Fruit fly (Drosophila melanogaster) whole organism, embryonic: ENCODE data around the gene CG13850.

Source experiments
- BEAF-32 ChIP-seq: fragments of 200-800 bp; sonication (Bioruptor generic); optimal IDR thresholded peaks from 3 replicates; lab custom pipeline; 2017; ENCODE audit warnings: missing biosample characterization, missing genetic modification characterization, mild to moderate bottlenecking, moderate library complexity, missing genetic modification reagents
- Bdp1 ChIP-seq: fragments of 200-800 bp; sonication (Bioruptor generic); optimal IDR thresholded peaks from 3 replicates; lab custom pipeline; 2016; ENCODE audit warnings: missing biosample characterization, missing genetic modification characterization
- Bteb2 ChIP-seq: fragments of 200-800 bp; sonication (Bioruptor generic); optimal IDR thresholded peaks from 2 replicates; lab custom pipeline; 2016; ENCODE audit warnings: missing biosample characterization, missing genetic modification characterization
- CG10274 ChIP-seq: fragments of 200-800 bp; sonication (Bioruptor generic); optimal IDR thresholded peaks from 3 replicates; lab custom pipeline; 2017; ENCODE audit warnings: missing biosample characterization, mild to moderate bottlenecking, missing genetic modification characterization
- CG11695 ChIP-seq: fragments of 200-800 bp; sonication (Bioruptor generic); IDR thresholded peaks from 3 replicates; pipeline ENCODE4 v1.3.6; 2022; ENCODE audit warnings: missing biosample characterization, missing genetic modification characterization
- CG12155 ChIP-seq: fragments of 200-800 bp; sonication (Bioruptor generic); optimal IDR thresholded peaks from 3 replicates; lab custom pipeline; 2016; ENCODE audit warnings: missing biosample characterization, missing genetic modification characterization
- CG12236 ChIP-seq: fragments of 200-800 bp; sonication (Bioruptor generic); optimal IDR thresholded peaks from 2 replicates; lab custom pipeline; 2016; ENCODE audit warnings: missing biosample characterization, missing genetic modification characterization
- CG13287 ChIP-seq: fragments of 200-800 bp; sonication (Bioruptor generic); IDR thresholded peaks from 2 replicates; pipeline ENCODE4 v1.3.6; 2022; ENCODE audit warnings: missing biosample characterization, missing genetic modification characterization; ENCODE audit not compliant: partially characterized antibody
- CG13894 ChIP-seq: fragments of 200-800 bp; sonication (Bioruptor generic); optimal IDR thresholded peaks from 3 replicates; lab custom pipeline; 2018; ENCODE audit warnings: missing biosample characterization, mild to moderate bottlenecking, missing genetic modification characterization, moderate library complexity
- CG17328 ChIP-seq: fragments of 200-800 bp; sonication (Bioruptor generic); IDR thresholded peaks from 2 replicates; pipeline ENCODE4 v1.3.6; 2022; ENCODE audit warnings: missing biosample characterization, missing genetic modification characterization
- CG17802 ChIP-seq: fragments of 200-800 bp; sonication (Bioruptor generic); optimal IDR thresholded peaks from 2 replicates; lab custom pipeline; 2018; ENCODE audit warnings: missing biosample characterization, mild to moderate bottlenecking, missing genetic modification characterization, moderate library complexity
- CG18011 ChIP-seq: fragments of 200-800 bp; sonication (Bioruptor generic); optimal IDR thresholded peaks from 2 replicates; lab custom pipeline; 2017; ENCODE audit warnings: missing biosample characterization, missing genetic modification characterization, mild to moderate bottlenecking, moderate library complexity, missing genotype
- CG18262 ChIP-seq: fragments of 200-800 bp; optimal IDR thresholded peaks from 3 replicates; lab custom pipeline; 2019; ENCODE audit warnings: missing biosample characterization, mild to moderate bottlenecking, missing genetic modification characterization, moderate library complexity
- CG30020 ChIP-seq: fragments of 200-800 bp; optimal IDR thresholded peaks from 2 replicates; lab custom pipeline; 2019; ENCODE audit warnings: missing biosample characterization, mild to moderate bottlenecking, missing genetic modification characterization, moderate library complexity
- CG3065 ChIP-seq: fragments of 200-800 bp; sonication (Bioruptor generic); optimal IDR thresholded peaks from 2 replicates; lab custom pipeline; 2016; ENCODE audit warnings: missing biosample characterization, missing genetic modification characterization
- CG3281 ChIP-seq: fragments of 200-800 bp; sonication (Bioruptor generic); optimal IDR thresholded peaks from 3 replicates; lab custom pipeline; 2017; ENCODE audit warnings: missing biosample characterization, mild to moderate bottlenecking, missing genetic modification characterization
- CG4424 ChIP-seq: fragments of 200-800 bp; sonication (Bioruptor generic); optimal IDR thresholded peaks from 3 replicates; lab custom pipeline; 2016; ENCODE audit warnings: missing biosample characterization, missing genetic modification characterization
- CG6272 ChIP-seq: fragments of 200-800 bp; sonication (Bioruptor generic); IDR thresholded peaks from 2 replicates; pipeline ENCODE4 v1.3.6; 2022; ENCODE audit warnings: missing biosample characterization, missing genetic modification characterization
- CG7372 ChIP-seq: fragments of 200-800 bp; sonication (Bioruptor generic); IDR thresholded peaks from 2 replicates; pipeline ENCODE4 v1.3.6; 2022; ENCODE audit warnings: missing biosample characterization, missing genetic modification characterization
- CG8765 ChIP-seq: fragments of 200-800 bp; sonication (Bioruptor generic); IDR thresholded peaks from 2 replicates; pipeline ENCODE4 v1.3.6; 2022; ENCODE audit warnings: missing biosample characterization, missing genetic modification characterization
- CG9817 ChIP-seq: fragments of 200-800 bp; sonication (Bioruptor generic); optimal IDR thresholded peaks from 2 replicates; lab custom pipeline; 2018; ENCODE audit warnings: missing biosample characterization, mild to moderate bottlenecking, missing genetic modification characterization, moderate library complexity
- CHES-1-like ChIP-seq: fragments of 200-800 bp; sonication (Bioruptor generic); optimal IDR thresholded peaks from 2 replicates; lab custom pipeline; 2016; ENCODE audit warnings: missing biosample characterization, missing genetic modification characterization
- Dad ChIP-seq: fragments of 200-800 bp; sonication (Bioruptor generic); optimal IDR thresholded peaks from 3 replicates; lab custom pipeline; 2016; ENCODE audit warnings: missing biosample characterization, missing genetic modification characterization
- Doc3 ChIP-seq: fragments of 200-800 bp; sonication (Bioruptor generic); IDR thresholded peaks from 3 replicates; pipeline ENCODE4 v1.3.6; 2022; ENCODE audit warnings: missing biosample characterization, missing genetic modification characterization; ENCODE audit not compliant: partially characterized antibody
- Fer2 ChIP-seq: fragments of 200-800 bp; sonication (Bioruptor generic); optimal IDR thresholded peaks from 2 replicates; lab custom pipeline; 2018; ENCODE audit warnings: missing biosample characterization, mild to moderate bottlenecking, missing genetic modification characterization, moderate library complexity
- Lhr ChIP-seq: fragments of 200-800 bp; sonication (Bioruptor generic); optimal IDR thresholded peaks from 3 replicates; lab custom pipeline; 2017; ENCODE audit warnings: mild to moderate bottlenecking, missing biosample characterization, missing genetic modification reagents, missing genetic modification characterization
- Lim3 ChIP-seq: fragments of 200-800 bp; sonication (Bioruptor generic); IDR thresholded peaks from 2 replicates; pipeline ENCODE4 v1.3.6; 2022; ENCODE audit warnings: missing biosample characterization, missing genetic modification characterization
- MBD-R2 ChIP-seq: fragments of 200-800 bp; sonication (Bioruptor generic); IDR thresholded peaks from 2 replicates; pipeline ENCODE4 v1.3.6; 2022; ENCODE audit warnings: missing biosample characterization, missing genetic modification characterization
- Max ChIP-seq: fragments of 200-800 bp; sonication (Bioruptor generic); optimal IDR thresholded peaks from 2 replicates; lab custom pipeline; 2016; ENCODE audit warnings: missing biosample characterization, mild to moderate bottlenecking, missing genetic modification characterization
- Nf-YB ChIP-seq: fragments of 200-800 bp; sonication (Bioruptor generic); optimal IDR thresholded peaks from 3 replicates; lab custom pipeline; 2019; ENCODE audit warnings: missing biosample characterization, mild to moderate bottlenecking, missing genetic modification characterization, moderate library complexity
- Opbp ChIP-seq: fragments of 200-800 bp; sonication (Bioruptor generic); IDR thresholded peaks from 3 replicates; pipeline ENCODE4 v1.3.6; 2022; ENCODE audit warnings: missing biosample characterization, missing genetic modification characterization; ENCODE audit not compliant: partially characterized antibody
- Optix ChIP-seq: fragments of 200-800 bp; sonication (Bioruptor generic); IDR thresholded peaks from 3 replicates; pipeline ENCODE4 v1.3.6; 2022; ENCODE audit warnings: missing biosample characterization, missing genetic modification characterization
- caup ChIP-seq: fragments of 200-800 bp; sonication (Bioruptor generic); optimal IDR thresholded peaks from 3 replicates; lab custom pipeline; 2017; ENCODE audit warnings: missing biosample characterization, mild to moderate bottlenecking, missing genetic modification characterization, moderate library complexity; ENCODE audit not compliant: severe bottlenecking
- gce ChIP-seq: fragments of 200-800 bp; sonication (Bioruptor generic); IDR thresholded peaks from 3 replicates; pipeline ENCODE4 v1.3.6; 2022; ENCODE audit warnings: missing biosample characterization, missing genetic modification characterization
- gem ChIP-seq: fragments of 200-800 bp; sonication (Bioruptor generic); optimal IDR thresholded peaks from 2 replicates; lab custom pipeline; 2019; ENCODE audit warnings: missing biosample characterization, mild to moderate bottlenecking, missing genetic modification characterization, moderate library complexity
- gfzf ChIP-seq: fragments of 200-800 bp; sonication (Bioruptor generic); optimal IDR thresholded peaks from 2 replicates; lab custom pipeline; 2016; ENCODE audit warnings: missing biosample characterization, mild to moderate bottlenecking, missing genetic modification characterization, moderate library complexity
- gsb-n ChIP-seq: fragments of 200-800 bp; sonication (Bioruptor generic); optimal IDR thresholded peaks from 3 replicates; lab custom pipeline; 2018; ENCODE audit warnings: missing biosample characterization, mild to moderate bottlenecking, missing genetic modification characterization
- gt ChIP-seq: fragments of 200-800 bp; sonication (Bioruptor generic); IDR thresholded peaks from 2 replicates; pipeline ENCODE4 v1.3.6; 2022; ENCODE audit warnings: missing biosample characterization, missing genetic modification characterization
- hth ChIP-seq: fragments of >200 bp; optimal IDR thresholded peaks from 2 replicates; lab custom pipeline; 2017; ENCODE audit warnings: inconsistent platforms
- ind ChIP-seq: fragments of 200-800 bp; sonication (Bioruptor generic); optimal IDR thresholded peaks from 3 replicates; lab custom pipeline; 2016; ENCODE audit warnings: missing biosample characterization, missing genetic modification characterization
- ken ChIP-seq: fragments of 200-800 bp; sonication (Bioruptor generic); IDR thresholded peaks from 3 replicates; pipeline ENCODE4 v1.3.6; 2022; ENCODE audit warnings: missing biosample characterization, missing genetic modification characterization
- pros ChIP-seq: fragments of 200-800 bp; sonication (Bioruptor generic); optimal IDR thresholded peaks from 3 replicates; lab custom pipeline; 2019; ENCODE audit warnings: missing biosample characterization, mild to moderate bottlenecking, missing genetic modification characterization, moderate library complexity
- sisA ChIP-seq: fragments of 200-800 bp; sonication (Bioruptor generic); IDR thresholded peaks from 2 replicates; pipeline ENCODE4 v1.3.6; 2022; ENCODE audit warnings: missing biosample characterization, missing genetic modification characterization
- sob ChIP-seq: fragments of 200-800 bp; sonication (Bioruptor generic); IDR thresholded peaks from 2 replicates; pipeline ENCODE4 v1.3.6; 2022; ENCODE audit warnings: missing biosample characterization, missing genetic modification characterization
- toy ChIP-seq: fragments of 200-800 bp; sonication (Bioruptor generic); IDR thresholded peaks from 2 replicates; pipeline ENCODE4 v1.3.6; 2022; ENCODE audit warnings: missing biosample characterization, missing genetic modification characterization
- tup ChIP-seq: fragments of 200-800 bp; sonication (Bioruptor generic); optimal IDR thresholded peaks from 2 replicates; lab custom pipeline; 2016; ENCODE audit warnings: missing biosample characterization, mild to moderate bottlenecking, missing genetic modification characterization, moderate library complexity
- vfl ChIP-seq: fragments of 200-800 bp; sonication (Bioruptor generic); optimal IDR thresholded peaks from 2 replicates; lab custom pipeline; 2016; ENCODE audit warnings: missing biosample characterization, missing genetic modification characterization
- wdn ChIP-seq: fragments of 200-800 bp; sonication (Bioruptor generic); IDR thresholded peaks from 2 replicates; pipeline ENCODE4 v1.3.6; 2022; ENCODE audit warnings: missing biosample characterization, missing genetic modification characterization
- wek ChIP-seq: fragments of 200-800 bp; sonication (Bioruptor generic); optimal IDR thresholded peaks from 3 replicates; lab custom pipeline; 2018; ENCODE audit warnings: missing biosample characterization, mild to moderate bottlenecking, missing genetic modification characterization, moderate library complexity
- wor ChIP-seq: fragments of 200-800 bp; sonication (Bioruptor generic); IDR thresholded peaks from 2 replicates; pipeline ENCODE4 v1.3.6; 2022; ENCODE audit warnings: missing biosample characterization, missing genetic modification characterization
- zfh1 ChIP-seq: fragments of 200-800 bp; sonication (Bioruptor generic); IDR thresholded peaks from 3 replicates; pipeline ENCODE4 v1.3.6; 2022; ENCODE audit warnings: missing biosample characterization, missing genetic modification characterization

CG13850 gene

dm6 chr3R:22368777-22369214 lies 41.9 kb downstream of the CG13850 start (continued):
- TF ChIP-seq ken (GFP tag; lab: Robert Waterston, UW) = peak; percentile 76
- TF ChIP-seq BEAF-32 (GFP tag; lab: Kevin White, UChicago) = no peak
- TF ChIP-seq Doc3 = no peak
- no peak for TF ChIP-seq CG13894 (tag; lab: Kevin White, UChicago)
- no peak for TF ChIP-seq gsb-n
- no peak for TF ChIP-seq hth (lab: Kevin White, UChicago)
- TF ChIP-seq CG6272 = peak; percentile 44
- TF ChIP-seq CG10274 (GFP tag; lab: Kevin White, UChicago) = no peak
- peak; percentile 76 for TF ChIP-seq gem (tag; lab: Kevin White, UChicago)
- TF ChIP-seq CG18011 (GFP tag; lab: Kevin White, UChicago) = no peak
- TF ChIP-seq CG12236 (GFP tag; lab: Kevin White, UChicago) = no peak
- TF ChIP-seq Lim3 (GFP tag; lab: Robert Waterston, UW) = peak; percentile 31; the same call in 1 of the 2 replicates
- TF ChIP-seq CG3281 = peak; percentile 69
- peak; percentile 60 for TF ChIP-seq sob (GFP tag; lab: Robert Waterston, UW)
- 0 out of 2 replicates have a peak, but pooled peaks have one; percentile 39 for TF ChIP-seq gt (GFP tag; lab: Robert Waterston, UW)
- TF ChIP-seq CG17802 = no peak
- peak; percentile 56 for TF ChIP-seq CG7372 (GFP tag; lab: Robert Waterston, UW)
- peak; percentile 57 for TF ChIP-seq CG18262 (tag; lab: Kevin White, UChicago)
- peak; percentile 38; the same call in 1 of the 2 replicates for TF ChIP-seq MBD-R2 (GFP tag; lab: Robert Waterston, UW)
- TF ChIP-seq wdn (GFP tag; lab: Robert Waterston, UW) = peak; percentile 72
- peak; percentile 63 for TF ChIP-seq ind (GFP tag; lab: Kevin White, UChicago)
- TF ChIP-seq CG3065 (GFP tag; lab: Kevin White, UChicago) = no peak
- no peak for TF ChIP-seq gfzf (GFP tag; lab: Kevin White, UChicago)
- TF ChIP-seq Optix = peak; percentile 63; the same call in 1 of the 3 replicates
- TF ChIP-seq Bteb2 (GFP tag; lab: Kevin White, UChicago) = no peak
- peak; percentile 51 for TF ChIP-seq wor
- TF ChIP-seq CG4424 (GFP tag; lab: Kevin White, UChicago) = peak; percentile 59
- TF ChIP-seq pros = no peak
- TF ChIP-seq CHES-1-like = no peak
- 0 out of 2 replicates have a peak, but pooled peaks have one; percentile 51 for TF ChIP-seq toy (GFP tag; lab: Robert Waterston, UW)
- peak; percentile 45 for TF ChIP-seq Fer2
- peak; percentile 65; the same call in 2 of the 3 replicates for TF ChIP-seq zfh1 (GFP tag; lab: Robert Waterston, UW)
- TF ChIP-seq Lhr = no peak
- no peak for TF ChIP-seq tup (GFP tag; lab: Kevin White, UChicago)
- peak; percentile 6; the same call in 1 of the 2 replicates for TF ChIP-seq CG8765
- no peak for TF ChIP-seq Max (GFP tag; lab: Kevin White, UChicago)
- no peak for TF ChIP-seq vfl (GFP tag; lab: Kevin White, UChicago)
- TF ChIP-seq sisA (GFP tag; lab: Robert Waterston, UW) = peak; percentile 71
- TF ChIP-seq CG13287 (GFP tag; lab: Robert Waterston, UW) = no peak
- peak; percentile 61; the same call in 2 of the 3 replicates for TF ChIP-seq CG11695 (GFP tag; lab: Robert Waterston, UW)
- TF ChIP-seq Opbp (GFP tag; lab: Robert Waterston, UW) = no peak
- TF ChIP-seq CG12155 (GFP tag; lab: Kevin White, UChicago) = peak; percentile 44
- TF ChIP-seq Dad (GFP tag; lab: Kevin White, UChicago) = no peak
- peak; percentile 74 for TF ChIP-seq CG17328 (GFP tag; lab: Robert Waterston, UW)
- peak; percentile 18 for TF ChIP-seq Nf-YB (GFP tag; lab: Kevin White, UChicago)
- TF ChIP-seq CG30020 (tag; lab: Kevin White, UChicago) = peak; percentile 6
- peak; percentile 66 for TF ChIP-seq caup (GFP tag; lab: Kevin White, UChicago)
- peak; percentile 60 for TF ChIP-seq CG9817 (tag; lab: Kevin White, UChicago)
- TF ChIP-seq gce (GFP tag; lab: Robert Waterston, UW) = no peak
- peak; percentile 3 for TF ChIP-seq Bdp1 (GFP tag; lab: Kevin White, UChicago)
- no peak for TF ChIP-seq wek
